Worm (Caenorhabditis elegans) whole organism, L4 larva: ENCODE data around the gene F59E12.15.

Experiments used
- F49E8.2 ChIP-seq: sonication (generic microtip); optimal IDR thresholded peaks from 2 replicates; lab custom pipeline; 2016; ENCODE audit warnings: missing compliant biosample characterization, mild to moderate bottlenecking, missing genetic modification characterization, borderline replicate concordance
- T20F7.1 ChIP-seq: fragments of 200-800 bp; sonication (Bioruptor generic); optimal IDR thresholded peaks from 2 replicates; lab custom pipeline; 2018; ENCODE audit warnings: mild to moderate bottlenecking, missing genetic modification characterization, missing compliant biosample characterization
- T26A8.4 ChIP-seq: fragments of 200-800 bp; sonication (Bioruptor generic); IDR thresholded peaks from 2 replicates; pipeline ENCODE4 v1.3.6; 2022; ENCODE audit warnings: missing genetic modification characterization, missing compliant biosample characterization
- Y105C5A.15 ChIP-seq: fragments of 200-800 bp; sonication (Bioruptor generic); IDR thresholded peaks from 2 replicates; pipeline ENCODE4 v1.3.6; 2022; ENCODE audit warnings: missing genetic modification characterization, missing compliant biosample characterization
- Y5F2A.4 ChIP-seq: fragments of 200-800 bp; sonication (Bioruptor generic); optimal IDR thresholded peaks from 2 replicates; lab custom pipeline; 2018; ENCODE audit warnings: mild to moderate bottlenecking, missing genetic modification characterization, missing compliant biosample characterization
- ZK337.2 ChIP-seq: fragments of 200-800 bp; sonication (Bioruptor generic); IDR thresholded peaks from 2 replicates; pipeline ENCODE4 v1.3.6; 2022; ENCODE audit warnings: missing genetic modification reagents, missing genetic modification characterization, missing compliant biosample characterization
- ceh-32 ChIP-seq: sonication (generic microtip); optimal IDR thresholded peaks from 2 replicates; lab custom pipeline; 2016; ENCODE audit warnings: mild to moderate bottlenecking, missing genetic modification characterization, missing compliant biosample characterization; ENCODE audit not compliant: poor library complexity
- ctbp-1 ChIP-seq: fragments of 200-800 bp; sonication (Bioruptor generic); IDR thresholded peaks from 2 replicates; pipeline ENCODE4 v1.3.6; 2022; ENCODE audit warnings: missing genetic modification reagents, missing genetic modification characterization, missing compliant biosample characterization
- daf-16 ChIP-seq, 3 experiments: sonication (generic microtip); optimal IDR thresholded peaks; 2 replicates each; lab custom pipeline; 2016 to 2017; ENCODE audit warnings: missing genetic modification characterization in 3 of 3, missing genetic modification reagents in 3 of 3, mild to moderate bottlenecking in 2 of 3, missing compliant biosample characterization in 2 of 3, missing biosample characterization in 1 of 3, moderate library complexity in 1 of 3
- dmd-6 ChIP-seq: fragments of 200-800 bp; sonication (Bioruptor generic); IDR thresholded peaks from 2 replicates; pipeline ENCODE4 v1.3.6; 2022; ENCODE audit warnings: missing genetic modification reagents, missing genetic modification characterization, missing compliant biosample characterization
- dpl-1 ChIP-seq: fragments of 150-350 bp; optimal IDR thresholded peaks from 2 replicates; lab custom pipeline; 2014; ENCODE audit warnings: missing biosample characterization, missing genetic modification reagents, missing genetic modification characterization
- dve-1 ChIP-seq: sonication (generic microtip); optimal IDR thresholded peaks from 2 replicates; lab custom pipeline; 2017; ENCODE audit warnings: antibody characterized with exemption, mild to moderate bottlenecking, missing genetic modification characterization, missing compliant biosample characterization; ENCODE audit not compliant: insufficient read depth
- egl-43 ChIP-seq: fragments of 200-800 bp; sonication (Bioruptor generic); IDR thresholded peaks from 2 replicates; pipeline ENCODE4 v1.3.6; 2022; ENCODE audit warnings: missing genetic modification reagents, missing genetic modification characterization, missing compliant biosample characterization
- hif-1 ChIP-seq, 2 experiments: sonication (generic microtip); optimal IDR thresholded peaks; 2 replicates each; lab custom pipeline; 2016 to 2017; ENCODE audit warnings: missing compliant biosample characterization in 2 of 2, missing genetic modification characterization in 2 of 2, missing genetic modification reagents in 2 of 2, missing genotype in 2 of 2, mild to moderate bottlenecking in 1 of 2
- hlh-11 ChIP-seq: fragments of 200-800 bp; sonication (Bioruptor generic); optimal IDR thresholded peaks from 2 replicates; lab custom pipeline; 2018; ENCODE audit warnings: mild to moderate bottlenecking, missing genetic modification characterization, missing compliant biosample characterization
- hlh-30 ChIP-seq: sonication (generic microtip); optimal IDR thresholded peaks from 2 replicates; lab custom pipeline; 2017; ENCODE audit warnings: antibody characterized with exemption, mild to moderate bottlenecking, missing genetic modification characterization, missing compliant biosample characterization; ENCODE audit not compliant: insufficient read depth
- hmg-1.1 ChIP-seq: fragments of 200-800 bp; sonication (Bioruptor generic); IDR thresholded peaks from 2 replicates; pipeline ENCODE4 v1.3.6; 2022; ENCODE audit warnings: missing genetic modification reagents, missing genetic modification characterization, missing compliant biosample characterization
- jun-1 ChIP-seq: fragments of 150-350 bp; optimal IDR thresholded peaks from 2 replicates; lab custom pipeline; 2014; ENCODE audit warnings: missing biosample characterization, missing genetic modification reagents, missing genetic modification characterization
- lin-38 ChIP-seq: fragments of 200-800 bp; sonication (Bioruptor generic); IDR thresholded peaks from 2 replicates; pipeline ENCODE4 v1.3.6; 2022; ENCODE audit warnings: missing genetic modification reagents, missing genetic modification characterization, missing compliant biosample characterization
- lsy-2 ChIP-seq, 2 experiments: fragments of 150-350 bp in 1 of 2; sonication (generic microtip) in 1 of 2; optimal IDR thresholded peaks; 2 replicates each; lab custom pipeline; 2014 to 2017; ENCODE audit warnings: missing biosample characterization in 2 of 2, missing genetic modification characterization in 2 of 2
- mdl-1 ChIP-seq, 2 experiments: fragments of 150-350 bp in 1 of 2; sonication (generic microtip) in 1 of 2; optimal IDR thresholded peaks; 2 replicates each; lab custom pipeline; 2014 to 2017; ENCODE audit warnings: missing biosample characterization in 2 of 2, missing genetic modification characterization in 2 of 2
- mep-1 ChIP-seq: fragments of 150-350 bp; sonication (generic microtip); optimal IDR thresholded peaks from 3 replicates; lab custom pipeline; 2014; ENCODE audit warnings: missing biosample characterization, missing genetic modification characterization
- mes-2 ChIP-seq: sonication (generic microtip); optimal IDR thresholded peaks from 2 replicates; lab custom pipeline; 2016; ENCODE audit warnings: missing genotype, mild to moderate bottlenecking, missing genetic modification characterization, missing compliant biosample characterization; ENCODE audit not compliant: poor library complexity, severe bottlenecking
- mxl-3 ChIP-seq: fragments of 200-800 bp; sonication (Bioruptor generic); optimal IDR thresholded peaks from 2 replicates; lab custom pipeline; 2018; ENCODE audit warnings: mild to moderate bottlenecking, missing genetic modification characterization, missing compliant biosample characterization
- nhr-11 ChIP-seq: fragments of 150-350 bp; optimal IDR thresholded peaks from 2 replicates; lab custom pipeline; 2014; ENCODE audit warnings: missing biosample characterization, missing genetic modification characterization
- nhr-25 ChIP-seq: sonication (generic microtip); optimal IDR thresholded peaks from 2 replicates; lab custom pipeline; 2017; ENCODE audit warnings: missing genetic modification characterization, mild to moderate bottlenecking, missing compliant biosample characterization, antibody characterized with exemption, moderate library complexity, borderline replicate concordance; ENCODE audit not compliant: insufficient read depth
- nhr-28 ChIP-seq: fragments of 150-350 bp; optimal IDR thresholded peaks from 2 replicates; lab custom pipeline; 2014; ENCODE audit warnings: missing biosample characterization, missing genetic modification characterization
- nhr-48 ChIP-seq: sonication (generic microtip); optimal IDR thresholded peaks from 2 replicates; lab custom pipeline; 2016; ENCODE audit warnings: mild to moderate bottlenecking, missing genetic modification characterization, missing compliant biosample characterization
- nhr-6 ChIP-seq: fragments of 150-350 bp; optimal IDR thresholded peaks from 2 replicates; lab custom pipeline; 2014; ENCODE audit warnings: missing biosample characterization, missing genetic modification characterization
- nhr-77 ChIP-seq: fragments of 150-350 bp; optimal IDR thresholded peaks from 2 replicates; lab custom pipeline; 2014; ENCODE audit warnings: missing biosample characterization, missing genetic modification characterization
- pha-4 ChIP-seq, 2 experiments: fragments of 150-350 bp in 1 of 2; fragments of 200-800 bp in 1 of 2; sonication (Bioruptor generic) in 1 of 2; IDR thresholded peaks in 1 of 2; optimal IDR thresholded peaks in 1 of 2; 2 replicates each; pipeline versions ENCODE4 v1.3.6 to Lab custom; 2014 to 2022; ENCODE audit warnings: missing genetic modification characterization in 2 of 2, missing genetic modification reagents in 2 of 2, missing biosample characterization in 1 of 2, missing compliant biosample characterization in 1 of 2
- rbr-2 ChIP-seq: sonication (generic microtip); optimal IDR thresholded peaks from 2 replicates; lab custom pipeline; 2016; ENCODE audit warnings: missing genotype, missing genetic modification characterization, missing compliant biosample characterization
- unc-39 ChIP-seq: sonication (generic microtip); optimal IDR thresholded peaks from 2 replicates; lab custom pipeline; 2017; ENCODE audit warnings: missing biosample characterization, missing genetic modification characterization
- unc-62 ChIP-seq, 3 experiments: fragments of 150-350 bp in 1 of 3; sonication (generic microtip); optimal IDR thresholded peaks in 2 of 3; peaks in 1 of 3; 1 replicate in 1 of 3; 2 replicates in 2 of 3; lab custom pipeline; 2014 to 2017; ENCODE audit warnings: missing biosample characterization in 3 of 3, missing genetic modification characterization in 3 of 3, missing genetic modification reagents in 3 of 3, missing genotype in 1 of 3
- zip-11 ChIP-seq: fragments of 200-800 bp; sonication (Bioruptor generic); IDR thresholded peaks from 2 replicates; pipeline ENCODE4 v1.3.6; 2022; ENCODE audit warnings: missing genetic modification characterization, missing compliant biosample characterization
- ztf-7 ChIP-seq: fragments of 150-350 bp; optimal IDR thresholded peaks from 2 replicates; lab custom pipeline; 2014; ENCODE audit warnings: missing biosample characterization, missing genetic modification characterization

F59E12.15 gene

DNA sequence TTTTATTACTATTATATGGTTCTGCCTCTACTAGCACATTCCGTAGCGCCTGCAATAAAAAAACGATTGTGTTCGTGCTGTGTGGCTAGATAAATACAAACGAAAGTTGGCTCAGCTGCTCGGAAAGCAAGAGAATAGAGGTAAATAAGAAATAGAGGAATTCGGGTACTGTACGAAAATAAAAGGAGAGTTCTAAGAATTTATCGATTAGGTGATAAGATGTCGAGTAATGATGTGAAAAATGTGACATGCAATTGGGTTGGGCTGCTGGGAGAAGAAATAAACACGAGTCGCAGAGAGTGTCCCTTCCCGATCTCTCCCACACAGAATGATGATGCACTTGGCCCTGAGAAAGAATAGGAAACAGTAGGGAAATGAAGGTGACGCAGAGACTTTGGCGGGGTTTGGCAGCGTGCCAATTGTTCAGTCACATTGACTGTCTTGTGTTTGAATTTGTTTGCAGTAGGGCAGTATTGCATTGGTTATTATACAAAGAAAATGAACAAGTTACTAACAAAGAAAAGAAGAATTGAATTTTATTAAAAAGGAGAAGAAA, 34.7 kb downstream of the F59E12.15 start, which contains the start of gene cdc-14:
Gene cdc-14 (minus strand): TSS at position 51 of the 556 bp plus-strand sequence.
- TF ChIP-seq rbr-2 (peak; percentile 32), ztf-7 (peak; percentile 49), ctbp-1 (0 out of 2 replicates have a peak, but pooled peaks have one; percentile 18), mxl-3 (GFP tag; lab: Kevin White, UChicago) (peak; percentile 81), Y5F2A.4 (GFP tag; lab: Kevin White, UChicago) (no peak), hmg-1.1 (GFP tag; lab: Robert Waterston, UW) (0 out of 2 replicates have a peak, but pooled peaks have one; percentile 36), T26A8.4 (GFP tag; lab: Robert Waterston, UW) (no peak), daf-16 (GFP tag; optimal IDR thresholded peaks at IDR 0.05; lab: Kevin White, UChicago) (peak in 1 of 2 experiments; percentile 12), daf-16 (tag; optimal IDR thresholded peaks at IDR 0.05; lab: Kevin White, UChicago) (peak; percentile 56), unc-39 (tag; lab: Kevin White, UChicago) (no peak), F49E8.2 (tag; lab: Kevin White, UChicago) (no peak), nhr-6 (tag; lab: Kevin White, UChicago) (peak; percentile 55), mes-2 (tag; lab: Kevin White, UChicago) (peak; percentile 62), T20F7.1 (GFP tag; lab: Kevin White, UChicago) (peak; percentile 41), nhr-48 (no peak), lin-38 (GFP tag; lab: Robert Waterston, UW) (peak; percentile 75), mdl-1 (tag; optimal IDR thresholded peaks at IDR 0.05; lab: Kevin White, UChicago) (peak in 1 of 2 experiments; percentile 72), hif-1 (tag; optimal IDR thresholded peaks at IDR 0.05; lab: Kevin White, UChicago) (peak in 1 of 2 experiments; percentile 44), hlh-30 (tag; lab: Kevin White, UChicago) (peak; percentile 97), nhr-25 (tag; lab: Kevin White, UChicago) (peak; percentile 61), nhr-28 (tag; lab: Kevin White, UChicago) (peak; percentile 68), dpl-1 (peak; percentile 66), egl-43 (GFP tag; lab: Robert Waterston, UW) (no peak), dve-1 (tag; lab: Kevin White, UChicago) (peak; percentile 81), nhr-11 (tag; lab: Kevin White, UChicago) (peak; percentile 86), Y105C5A.15 (no peak), hlh-11 (tag; lab: Kevin White, UChicago) (peak; percentile 85), jun-1 (tag; lab: Kevin White, UChicago) (no peak), ceh-32 (tag; lab: Kevin White, UChicago) (no peak), unc-62 (GFP tag; optimal IDR thresholded peaks at IDR 0.05 in 1 of 2; lab: Kevin White, UChicago) (peak in 1 of 2 experiments; percentile 87), unc-62 (tag; optimal IDR thresholded peaks at IDR 0.05; lab: Kevin White, UChicago) (no peak), nhr-77 (peak; percentile 63), mep-1 (tag; lab: Kevin White, UChicago) (peak; percentile 82), pha-4 (GFP tag; IDR thresholded peaks at IDR 0.05; lab: Robert Waterston, UW) (no peak), pha-4 (tag; optimal IDR thresholded peaks at IDR 0.05; lab: Kevin White, UChicago) (peak; percentile 13), dmd-6 (GFP tag; lab: Robert Waterston, UW) (peak; percentile 39; the same call in 1 of the 2 replicates), lsy-2 (tag; optimal IDR thresholded peaks at IDR 0.05; lab: Kevin White, UChicago) (peak; percentile 9 to 80)

DNA sequence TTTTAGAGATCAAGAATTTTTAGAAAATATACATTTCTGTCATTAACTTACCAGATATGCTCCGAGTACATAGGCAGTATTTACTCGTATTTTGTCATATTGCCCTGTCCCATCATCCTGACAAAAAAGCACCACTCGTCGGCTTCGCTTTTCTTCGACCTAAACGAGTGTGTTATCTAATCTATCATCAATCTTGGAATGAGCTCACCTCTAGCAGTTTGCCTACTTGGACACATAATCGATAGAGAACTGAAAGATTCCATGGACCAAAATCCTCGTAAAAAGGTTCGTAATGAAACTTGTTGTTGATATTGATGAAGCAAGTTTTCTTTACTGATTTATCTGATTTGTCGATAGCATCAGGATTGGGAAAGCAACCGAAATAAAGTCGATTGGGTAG, 35.3 kb downstream of the F59E12.15 start:
- TF ChIP-seq zip-11 (no peak), unc-62 (GFP tag; optimal IDR thresholded peaks at IDR 0.05 in 1 of 2; lab: Kevin White, UChicago) (peak in 1 of 2 experiments; percentile 52), unc-62 (tag; optimal IDR thresholded peaks at IDR 0.05; lab: Kevin White, UChicago) (no peak), F49E8.2 (tag; lab: Kevin White, UChicago) (no peak), ZK337.2 (no peak)
